Worm (Caenorhabditis elegans) whole organism, L4 larva: ENCODE data around the gene F28B4.4.

Experiments
- D1046.2 ChIP-seq: fragments of 200-800 bp; sonication (Bioruptor generic); IDR thresholded peaks from 2 replicates; pipeline ENCODE4 v1.3.6; 2022; ENCODE audit warnings: missing genetic modification characterization, missing compliant biosample characterization
- F26F4.8 ChIP-seq: fragments of 200-800 bp; sonication (Bioruptor generic); conservative IDR thresholded peaks from 2 replicates; pipeline ENCODE4 v1.3.6; 2022; ENCODE audit warnings: missing genetic modification characterization, missing compliant biosample characterization
- F37D6.2 ChIP-seq: sonication (generic microtip); optimal IDR thresholded peaks from 2 replicates; lab custom pipeline; 2016; ENCODE audit warnings: mild to moderate bottlenecking, missing genetic modification characterization, missing compliant biosample characterization
- F44E2.7 ChIP-seq: fragments of 200-800 bp; sonication (Bioruptor generic); IDR thresholded peaks from 2 replicates; pipeline ENCODE4 v2.1.2; 2022; ENCODE audit warnings: missing genetic modification characterization, missing compliant biosample characterization
- F49E8.2 ChIP-seq: sonication (generic microtip); optimal IDR thresholded peaks from 2 replicates; lab custom pipeline; 2016; ENCODE audit warnings: missing compliant biosample characterization, mild to moderate bottlenecking, missing genetic modification characterization, borderline replicate concordance
- R02D3.7 ChIP-seq: fragments of 150-350 bp; sonication (generic microtip); optimal IDR thresholded peaks from 3 replicates; lab custom pipeline; 2014; ENCODE audit warnings: missing biosample characterization, missing genetic modification characterization
- ZK337.2 ChIP-seq: fragments of 200-800 bp; sonication (Bioruptor generic); IDR thresholded peaks from 2 replicates; pipeline ENCODE4 v1.3.6; 2022; ENCODE audit warnings: missing genetic modification reagents, missing genetic modification characterization, missing compliant biosample characterization
- aha-1 ChIP-seq: fragments of 150-350 bp; peaks from one replicate; lab custom pipeline; 2014; ENCODE audit warnings: missing biosample characterization, missing genetic modification characterization
- ama-1 ChIP-seq: fragments of 150-350 bp; optimal IDR thresholded peaks from 2 replicates; lab custom pipeline; 2014; ENCODE audit warnings: inconsistent platforms, mixed read lengths
- arid-1 ChIP-seq: fragments of 200-800 bp; sonication (Bioruptor generic); conservative IDR thresholded peaks from 2 replicates; pipeline ENCODE4 v1.3.6; 2022; ENCODE audit warnings: missing genetic modification reagents, missing genetic modification characterization, missing compliant biosample characterization
- ceh-28 ChIP-seq: fragments of 150-350 bp; optimal IDR thresholded peaks from 2 replicates; lab custom pipeline; 2014; ENCODE audit warnings: missing biosample characterization, missing genetic modification reagents, missing genetic modification characterization
- ceh-44 ChIP-seq: fragments of 200-800 bp; sonication (Bioruptor generic); IDR thresholded peaks from 2 replicates; pipeline ENCODE4 v1.3.6; 2022; ENCODE audit warnings: missing genetic modification reagents, missing genetic modification characterization, missing compliant biosample characterization
- daf-16 ChIP-seq, 3 experiments: sonication (generic microtip); optimal IDR thresholded peaks; 2 replicates each; lab custom pipeline; 2016 to 2017; ENCODE audit warnings: missing genetic modification characterization in 3 of 3, missing genetic modification reagents in 3 of 3, mild to moderate bottlenecking in 2 of 3, missing compliant biosample characterization in 2 of 3, missing biosample characterization in 1 of 3, moderate library complexity in 1 of 3
- daf-19 ChIP-seq: fragments of 200-800 bp; sonication (Bioruptor generic); conservative IDR thresholded peaks from 2 replicates; pipeline ENCODE4 v1.3.6; 2022; ENCODE audit warnings: missing genetic modification characterization, missing compliant biosample characterization
- hlh-11 ChIP-seq: fragments of 200-800 bp; sonication (Bioruptor generic); optimal IDR thresholded peaks from 2 replicates; lab custom pipeline; 2018; ENCODE audit warnings: mild to moderate bottlenecking, missing genetic modification characterization, missing compliant biosample characterization
- hmg-1.1 ChIP-seq: fragments of 200-800 bp; sonication (Bioruptor generic); IDR thresholded peaks from 2 replicates; pipeline ENCODE4 v1.3.6; 2022; ENCODE audit warnings: missing genetic modification reagents, missing genetic modification characterization, missing compliant biosample characterization
- lin-13 ChIP-seq: fragments of 150-350 bp; optimal IDR thresholded peaks from 2 replicates; lab custom pipeline; 2014; ENCODE audit warnings: missing biosample characterization, missing genetic modification reagents, missing genetic modification characterization
- lsy-2 ChIP-seq, 2 experiments: fragments of 150-350 bp in 1 of 2; sonication (generic microtip) in 1 of 2; optimal IDR thresholded peaks; 2 replicates each; lab custom pipeline; 2014 to 2017; ENCODE audit warnings: missing biosample characterization in 2 of 2, missing genetic modification characterization in 2 of 2
- madf-5 ChIP-seq, 2 experiments: fragments of 200-800 bp; sonication (Bioruptor generic); IDR thresholded peaks; 2 replicates each; pipeline ENCODE4 v1.3.6; 2022; ENCODE audit warnings: missing compliant biosample characterization in 2 of 2, missing genetic modification characterization in 2 of 2
- madf-9 ChIP-seq: fragments of 200-800 bp; sonication (Bioruptor generic); conservative IDR thresholded peaks from 2 replicates; pipeline ENCODE4 v1.3.6; 2022; ENCODE audit warnings: missing genetic modification reagents, missing genetic modification characterization, missing compliant biosample characterization
- mdl-1 ChIP-seq, 2 experiments: fragments of 150-350 bp in 1 of 2; sonication (generic microtip) in 1 of 2; optimal IDR thresholded peaks; 2 replicates each; lab custom pipeline; 2014 to 2017; ENCODE audit warnings: missing biosample characterization in 2 of 2, missing genetic modification characterization in 2 of 2
- mdt-29 ChIP-seq: fragments of 200-800 bp; sonication (Bioruptor generic); IDR thresholded peaks from 2 replicates; pipeline ENCODE4 v1.3.6; 2022; ENCODE audit warnings: missing genetic modification reagents, missing genetic modification characterization, missing compliant biosample characterization
- mes-2 ChIP-seq: sonication (generic microtip); optimal IDR thresholded peaks from 2 replicates; lab custom pipeline; 2016; ENCODE audit warnings: missing genotype, mild to moderate bottlenecking, missing genetic modification characterization, missing compliant biosample characterization; ENCODE audit not compliant: poor library complexity, severe bottlenecking
- nhr-10 ChIP-seq: fragments of 150-350 bp; optimal IDR thresholded peaks from 2 replicates; lab custom pipeline; 2014; ENCODE audit warnings: missing biosample characterization, missing genetic modification characterization
- nhr-111 ChIP-seq: fragments of 200-800 bp; sonication (Bioruptor generic); optimal IDR thresholded peaks from 2 replicates; lab custom pipeline; 2018; ENCODE audit warnings: mild to moderate bottlenecking, missing genetic modification characterization, missing compliant biosample characterization
- nhr-237 ChIP-seq: sonication (generic microtip); optimal IDR thresholded peaks from 2 replicates; lab custom pipeline; 2017; ENCODE audit warnings: missing biosample characterization, missing genetic modification characterization
- nhr-28 ChIP-seq: fragments of 150-350 bp; optimal IDR thresholded peaks from 2 replicates; lab custom pipeline; 2014; ENCODE audit warnings: missing biosample characterization, missing genetic modification characterization
- nhr-42 ChIP-seq: fragments of 200-800 bp; sonication (Bioruptor generic); IDR thresholded peaks from 2 replicates; pipeline ENCODE4 v1.3.6; 2022; ENCODE audit warnings: missing genetic modification characterization, missing compliant biosample characterization
- nhr-77 ChIP-seq: fragments of 150-350 bp; optimal IDR thresholded peaks from 2 replicates; lab custom pipeline; 2014; ENCODE audit warnings: missing biosample characterization, missing genetic modification characterization
- pqm-1 ChIP-seq: sonication (generic microtip); optimal IDR thresholded peaks from 2 replicates; lab custom pipeline; 2017; ENCODE audit warnings: missing biosample characterization, missing genetic modification characterization
- set-16 ChIP-seq: fragments of 200-800 bp; sonication (Bioruptor generic); IDR thresholded peaks from 2 replicates; pipeline ENCODE4 v1.3.6; 2022; ENCODE audit warnings: missing genetic modification reagents, missing genetic modification characterization, missing compliant biosample characterization
- snpc-1.2 ChIP-seq: fragments of 200-800 bp; sonication (Bioruptor generic); IDR thresholded peaks from 2 replicates; pipeline ENCODE4 v1.3.6; 2022; ENCODE audit warnings: missing genetic modification reagents, missing genetic modification characterization, missing compliant biosample characterization
- snpc-4 ChIP-seq: fragments of 150-350 bp; optimal IDR thresholded peaks from 2 replicates; lab custom pipeline; 2014; ENCODE audit warnings: missing biosample characterization, missing genetic modification characterization
- tag-97 ChIP-seq: fragments of 200-800 bp; sonication (Bioruptor generic); IDR thresholded peaks from 2 replicates; pipeline ENCODE4 v1.3.6; 2022; ENCODE audit warnings: missing genetic modification characterization, missing compliant biosample characterization
- unc-130 ChIP-seq: sonication (generic microtip); optimal IDR thresholded peaks from 2 replicates; lab custom pipeline; 2016; ENCODE audit warnings: missing genetic modification reagents, missing genetic modification characterization, missing compliant biosample characterization
- unc-62 ChIP-seq, 3 experiments: fragments of 150-350 bp in 1 of 3; sonication (generic microtip); optimal IDR thresholded peaks in 2 of 3; peaks in 1 of 3; 1 replicate in 1 of 3; 2 replicates in 2 of 3; lab custom pipeline; 2014 to 2017; ENCODE audit warnings: missing biosample characterization in 3 of 3, missing genetic modification characterization in 3 of 3, missing genetic modification reagents in 3 of 3, missing genotype in 1 of 3
- zag-1 ChIP-seq: fragments of 150-350 bp; optimal IDR thresholded peaks from 2 replicates; lab custom pipeline; 2014; ENCODE audit warnings: missing biosample characterization, missing genetic modification characterization
- zfp-3 ChIP-seq: fragments of 200-800 bp; sonication (Bioruptor generic); conservative IDR thresholded peaks from 2 replicates; pipeline ENCODE4 v1.3.6; 2022; ENCODE audit warnings: missing genetic modification reagents, missing genetic modification characterization, missing compliant biosample characterization
- zip-2 ChIP-seq: fragments of 150-350 bp; optimal IDR thresholded peaks from 2 replicates; lab custom pipeline; 2014; ENCODE audit warnings: missing biosample characterization, missing genetic modification characterization
- ztf-11 ChIP-seq: fragments of 150-350 bp; optimal IDR thresholded peaks from 2 replicates; lab custom pipeline; 2014; ENCODE audit warnings: missing biosample characterization, missing genetic modification characterization
- ztf-7 ChIP-seq: fragments of 150-350 bp; optimal IDR thresholded peaks from 2 replicates; lab custom pipeline; 2014; ENCODE audit warnings: missing biosample characterization, missing genetic modification characterization

The F28B4.4 gene

ce11 chrX:3218040-3218795 is 8.8 kb upstream of the F28B4.4 start (continued):
- TF ChIP-seq nhr-237 (no peak), mdl-1 (tag; optimal IDR thresholded peaks at IDR 0.05; lab: Kevin White, UChicago) (no peak), F44E2.7 (GFP tag; lab: Robert Waterston, UW) (no peak), F37D6.2 (tag; lab: Kevin White, UChicago) (no peak), D1046.2 (GFP tag; lab: Robert Waterston, UW) (no peak), F49E8.2 (tag; lab: Kevin White, UChicago) (no peak), tag-97 (GFP tag; lab: Robert Waterston, UW) (no peak), daf-19 (GFP tag; lab: Robert Waterston, UW) (no peak), hmg-1.1 (no peak), mes-2 (no peak), daf-16 (GFP tag; optimal IDR thresholded peaks at IDR 0.05; lab: Kevin White, UChicago) (no peak), daf-16 (tag; optimal IDR thresholded peaks at IDR 0.05; lab: Kevin White, UChicago) (peak; percentile 14), pqm-1 (tag; lab: Kevin White, UChicago) (peak; percentile 51), set-16 (peak; percentile 58), R02D3.7 (tag; lab: Kevin White, UChicago) (no peak), unc-130 (GFP tag; lab: Kevin White, UChicago) (no peak), nhr-10 (tag; lab: Kevin White, UChicago) (no peak), nhr-77 (tag; lab: Kevin White, UChicago) (no peak), snpc-4 (tag; lab: Kevin White, UChicago) (no peak), ama-1 (lab: Kevin White, UChicago) (no peak), nhr-28 (tag; lab: Kevin White, UChicago) (peak; percentile 54), ceh-28 (tag; lab: Kevin White, UChicago) (no peak), lsy-2 (tag; optimal IDR thresholded peaks at IDR 0.05; lab: Kevin White, UChicago) (no peak), nhr-111 (GFP tag; lab: Kevin White, UChicago) (no peak), hlh-11 (tag; lab: Kevin White, UChicago) (peak; percentile 37), snpc-1.2 (no peak), zag-1 (no peak), F26F4.8 (GFP tag; lab: Robert Waterston, UW) (no peak), madf-5 (GFP tag; IDR thresholded peaks at IDR 0.05; lab: Robert Waterston, UW) (no peak), madf-9 (no peak), nhr-42 (GFP tag; lab: Robert Waterston, UW) (no peak), lin-13 (GFP tag; lab: Kevin White, UChicago) (no peak), ceh-44 (no peak), zfp-3 (GFP tag; lab: Robert Waterston, UW) (no peak), ztf-11 (tag; lab: Kevin White, UChicago) (no peak), zip-2 (no peak), mdt-29 (no peak), ZK337.2 (GFP tag; lab: Robert Waterston, UW) (no peak), arid-1 (GFP tag; lab: Robert Waterston, UW) (no peak)

- TF ChIP-seq ztf-7 (tag; lab: Kevin White, UChicago): no peak
- TF ChIP-seq unc-62 (GFP tag; optimal IDR thresholded peaks at IDR 0.05 in 1 of 2; lab: Kevin White, UChicago): peak in 1 of 2 experiments; percentile 76
- TF ChIP-seq unc-62 (tag; optimal IDR thresholded peaks at IDR 0.05; lab: Kevin White, UChicago): no peak
- peak; percentile 61 for TF ChIP-seq aha-1 (tag; lab: Kevin White, UChicago)
These were observed 7.3 kb upstream of the F28B4.4 start for ce11 chrX:3216698-3217097.
